Fruit fly (Drosophila melanogaster): Measurements from ENCODE around the gene CG3638.

DNA sequence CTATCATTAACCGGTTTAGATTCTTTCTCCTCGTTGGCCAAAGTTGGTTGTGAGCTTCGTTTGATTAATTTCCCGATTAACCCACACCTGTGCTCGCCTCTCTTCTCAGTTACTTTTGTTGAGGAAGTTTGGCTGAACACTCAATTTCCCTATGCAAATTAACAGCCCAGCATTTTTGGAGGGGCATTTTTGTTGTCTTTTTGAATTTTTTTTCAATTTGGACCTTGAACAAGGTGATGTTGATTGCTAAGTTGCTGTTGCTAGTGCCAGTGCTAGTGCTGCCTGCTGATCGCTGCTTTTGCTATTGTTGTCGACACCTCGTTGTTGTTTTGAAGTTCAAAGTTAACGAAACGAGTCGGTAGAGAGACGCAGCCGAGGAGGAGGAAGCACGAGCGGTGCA is 31.1 kb upstream of the CG3638 start:
- TF ChIP-seq psq (optimal IDR thresholded peaks at IDR 0.05) (no peak), Dll (optimal IDR thresholded peaks at IDR 0.05) (no peak), usp (GFP tag; optimal IDR thresholded peaks at IDR 0.05) (no peak), CG8478 (optimal IDR thresholded peaks at IDR 0.05) (no peak)
